Fruit fly (Drosophila melanogaster) S2 (cell line): ENCODE results near the gene MED18.

ENCODE experiments used
- CG8478 ChIP-seq: fragments of >200 bp; optimal IDR thresholded peaks from 2 replicates; lab custom pipeline; 2018
- CTCF ChIP-seq, 2 experiments: fragments of >200 bp; optimal IDR thresholded peaks; 2 replicates each; lab custom pipeline; 2018

DNA sequence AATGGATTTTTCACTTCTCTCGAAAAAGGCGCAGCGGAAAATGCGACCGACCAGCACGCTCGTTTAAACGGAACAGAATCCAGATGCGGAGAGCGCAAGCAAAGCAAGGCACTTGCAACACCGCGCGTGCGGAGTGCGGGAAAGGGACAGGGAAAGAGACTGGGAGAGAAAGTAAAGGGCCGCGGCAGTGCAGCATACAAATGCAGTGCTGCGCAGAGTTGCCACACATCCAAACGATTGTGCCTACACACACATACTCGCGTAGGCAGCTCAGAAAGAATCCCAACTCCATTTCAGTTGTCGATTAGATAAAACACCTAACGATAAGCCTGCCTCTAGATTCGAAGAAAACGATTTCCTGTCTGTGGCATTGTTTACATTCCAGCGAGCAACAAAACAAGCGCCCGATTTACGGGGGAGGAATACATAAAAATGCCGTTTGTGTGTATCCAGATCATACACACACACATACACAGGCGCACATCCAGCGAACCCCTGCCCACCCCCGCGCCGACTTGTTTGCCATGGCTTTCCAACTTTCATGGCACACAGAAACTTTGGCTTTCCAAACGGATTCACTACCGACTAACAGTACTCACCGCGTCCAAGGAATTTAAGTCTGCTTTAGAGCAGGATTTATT, 33.9 kb downstream of the MED18 start:
- TF ChIP-seq CTCF (optimal IDR thresholded peaks at IDR 0.05; lab: Kevin White, UChicago), result no peak
- TF ChIP-seq CG8478 (lab: Kevin White, UChicago), result no peak
